Fruit fly (Drosophila melanogaster) whole organism, embryonic: ENCODE results near the gene CG3862.

Source experiments
- C15 ChIP-seq: fragments of 200-800 bp; sonication (Bioruptor generic); IDR thresholded peaks from 3 replicates; pipeline ENCODE4 v1.3.6; 2022; ENCODE audit warnings: missing biosample characterization, missing genetic modification characterization
- CG10267 ChIP-seq: fragments of 200-800 bp; sonication (Bioruptor generic); optimal IDR thresholded peaks from 2 replicates; lab custom pipeline; 2018; ENCODE audit warnings: missing biosample characterization, mild to moderate bottlenecking, missing genetic modification characterization, moderate library complexity
- CG10979 ChIP-seq: fragments of 200-800 bp; sonication (Bioruptor generic); optimal IDR thresholded peaks from 2 replicates; lab custom pipeline; 2018; ENCODE audit warnings: missing biosample characterization, mild to moderate bottlenecking, missing genetic modification characterization, moderate library complexity
- CG11456 ChIP-seq: fragments of 200-800 bp; sonication (Bioruptor generic); IDR thresholded peaks from 3 replicates; pipeline ENCODE4 v1.3.6; 2022; ENCODE audit warnings: missing biosample characterization, missing genetic modification characterization
- CG12391 ChIP-seq: fragments of 200-800 bp; sonication (Bioruptor generic); optimal IDR thresholded peaks from 3 replicates; lab custom pipeline; 2018; ENCODE audit warnings: missing biosample characterization, mild to moderate bottlenecking, missing genetic modification characterization, moderate library complexity
- CG12942 ChIP-seq: fragments of 200-800 bp; sonication (Bioruptor generic); optimal IDR thresholded peaks from 3 replicates; lab custom pipeline; 2016; ENCODE audit warnings: missing biosample characterization, missing genetic modification characterization
- CG13624 ChIP-seq: fragments of 200-800 bp; sonication (Bioruptor generic); optimal IDR thresholded peaks from 2 replicates; lab custom pipeline; 2016; ENCODE audit warnings: missing biosample characterization, missing genetic modification characterization
- CG13894 ChIP-seq: fragments of 200-800 bp; sonication (Bioruptor generic); optimal IDR thresholded peaks from 3 replicates; lab custom pipeline; 2018; ENCODE audit warnings: missing biosample characterization, mild to moderate bottlenecking, missing genetic modification characterization, moderate library complexity
- CG14965 ChIP-seq: fragments of 200-800 bp; sonication (Bioruptor generic); optimal IDR thresholded peaks from 2 replicates; lab custom pipeline; 2016; ENCODE audit warnings: missing biosample characterization, missing genetic modification characterization, borderline replicate concordance
- CG15269 ChIP-seq: fragments of 200-800 bp; sonication (Bioruptor generic); optimal IDR thresholded peaks from 2 replicates; lab custom pipeline; 2018; ENCODE audit warnings: missing biosample characterization, mild to moderate bottlenecking, missing genetic modification characterization, moderate library complexity
- CG15514 ChIP-seq: fragments of 200-800 bp; sonication (Bioruptor generic); optimal IDR thresholded peaks from 3 replicates; lab custom pipeline; 2017; ENCODE audit warnings: missing biosample characterization, missing genetic modification characterization, mild to moderate bottlenecking, moderate library complexity, missing genetic modification reagents
- CG15601 ChIP-seq: fragments of 200-800 bp; sonication (Bioruptor generic); optimal IDR thresholded peaks from 3 replicates; lab custom pipeline; 2019; ENCODE audit warnings: missing biosample characterization, mild to moderate bottlenecking, missing genetic modification characterization, moderate library complexity
- CG18476 ChIP-seq: fragments of 200-800 bp; sonication (Bioruptor generic); optimal IDR thresholded peaks from 2 replicates; lab custom pipeline; 2016; ENCODE audit warnings: missing biosample characterization, mild to moderate bottlenecking, missing genetic modification characterization
- CG30403 ChIP-seq: fragments of 200-800 bp; sonication (Bioruptor generic); optimal IDR thresholded peaks from 3 replicates; lab custom pipeline; 2016; ENCODE audit warnings: missing biosample characterization, missing genetic modification characterization
- CG6654 ChIP-seq: fragments of 200-800 bp; sonication (Bioruptor generic); optimal IDR thresholded peaks from 2 replicates; lab custom pipeline; 2017; ENCODE audit warnings: missing biosample characterization, mild to moderate bottlenecking, missing genetic modification characterization
- Dip3 ChIP-seq: fragments of 200-800 bp; sonication (Bioruptor generic); optimal IDR thresholded peaks from 3 replicates; lab custom pipeline; 2016; ENCODE audit warnings: missing biosample characterization, missing genetic modification characterization
- ERR ChIP-seq: fragments of 200-800 bp; sonication (Bioruptor generic); optimal IDR thresholded peaks from 2 replicates; lab custom pipeline; 2016; ENCODE audit warnings: missing biosample characterization, missing genetic modification characterization
- Fer2 ChIP-seq: fragments of 200-800 bp; sonication (Bioruptor generic); optimal IDR thresholded peaks from 2 replicates; lab custom pipeline; 2018; ENCODE audit warnings: missing biosample characterization, mild to moderate bottlenecking, missing genetic modification characterization, moderate library complexity
- HLH3B ChIP-seq: fragments of 200-800 bp; sonication (Bioruptor generic); IDR thresholded peaks from 2 replicates; pipeline ENCODE4 v1.3.6; 2022; ENCODE audit warnings: missing biosample characterization, missing genetic modification characterization
- Kr ChIP-seq: fragments of 200-800 bp; sonication (Bioruptor generic); optimal IDR thresholded peaks from 2 replicates; lab custom pipeline; 2017; ENCODE audit warnings: missing biosample characterization, mild to moderate bottlenecking, missing genetic modification characterization
- Lpt ChIP-seq: fragments of >200 bp; optimal IDR thresholded peaks from 2 replicates; lab custom pipeline; 2018; ENCODE audit warnings: missing biosample characterization, missing genetic modification characterization
- Meics ChIP-seq: fragments of 200-800 bp; sonication (Bioruptor generic); optimal IDR thresholded peaks from 2 replicates; lab custom pipeline; 2017; ENCODE audit warnings: missing biosample characterization, mild to moderate bottlenecking, missing genetic modification characterization
- Mes4 ChIP-seq: fragments of 200-800 bp; sonication (Bioruptor generic); optimal IDR thresholded peaks from 2 replicates; lab custom pipeline; 2016; ENCODE audit warnings: missing biosample characterization, missing genetic modification characterization
- Myb ChIP-seq: fragments of 200-800 bp; sonication (Bioruptor generic); optimal IDR thresholded peaks from 2 replicates; lab custom pipeline; 2016; ENCODE audit warnings: missing biosample characterization, missing genetic modification characterization
- PHDP ChIP-seq: fragments of 200-800 bp; sonication (Bioruptor generic); optimal IDR thresholded peaks from 3 replicates; lab custom pipeline; 2018; ENCODE audit warnings: missing biosample characterization, mild to moderate bottlenecking, missing genetic modification characterization, moderate library complexity
- Ptx1 ChIP-seq: fragments of 200-800 bp; sonication (Bioruptor generic); IDR thresholded peaks from 2 replicates; pipeline ENCODE4 v1.3.6; 2022; ENCODE audit warnings: missing biosample characterization, missing genetic modification characterization
- Stat92E ChIP-seq, 3 experiments: fragments of >200 bp in 2 of 3; fragments of 200-800 bp in 1 of 3; sonication (Bioruptor generic) in 1 of 3; optimal IDR thresholded peaks; 2 replicates each; lab custom pipeline; 2017 to 2019; ENCODE audit warnings: missing biosample characterization in 3 of 3, missing genetic modification characterization in 3 of 3, mild to moderate bottlenecking in 1 of 3, moderate library complexity in 1 of 3
- Taf1 ChIP-seq: fragments of 200-800 bp; sonication (Bioruptor generic); IDR thresholded peaks from 2 replicates; pipeline ENCODE4 v1.3.6; 2022; ENCODE audit warnings: missing biosample characterization, missing genetic modification characterization
- btn ChIP-seq: fragments of 200-800 bp; sonication (Bioruptor generic); optimal IDR thresholded peaks from 2 replicates; lab custom pipeline; 2016; ENCODE audit warnings: missing biosample characterization, missing genetic modification characterization
- dimm ChIP-seq: fragments of 200-800 bp; sonication (Bioruptor generic); IDR thresholded peaks from 2 replicates; pipeline ENCODE4 v1.3.6; 2022; ENCODE audit warnings: missing biosample characterization, missing genetic modification characterization
- disco-r ChIP-seq: fragments of 200-800 bp; sonication (Bioruptor generic); optimal IDR thresholded peaks from 2 replicates; lab custom pipeline; 2016; ENCODE audit warnings: missing biosample characterization, missing genetic modification characterization
- dm ChIP-seq: fragments of 200-800 bp; sonication (Bioruptor generic); optimal IDR thresholded peaks from 3 replicates; lab custom pipeline; 2016; ENCODE audit warnings: missing biosample characterization, missing genetic modification characterization
- dpn ChIP-seq, 2 experiments: fragments of 200-800 bp; sonication (Bioruptor generic); optimal IDR thresholded peaks; 3 replicates each; lab custom pipeline; 2016; ENCODE audit warnings: missing biosample characterization in 2 of 2, missing genetic modification characterization in 2 of 2
- fd96Cb ChIP-seq: fragments of 200-800 bp; sonication (Bioruptor generic); optimal IDR thresholded peaks from 2 replicates; lab custom pipeline; 2018; ENCODE audit warnings: missing biosample characterization, mild to moderate bottlenecking, missing genetic modification characterization, moderate library complexity
- fu2 ChIP-seq: fragments of 200-800 bp; sonication (Bioruptor generic); optimal IDR thresholded peaks from 2 replicates; lab custom pipeline; 2016; ENCODE audit warnings: missing biosample characterization, missing genetic modification characterization
- grn ChIP-seq: fragments of 200-800 bp; sonication (Bioruptor generic); optimal IDR thresholded peaks from 3 replicates; lab custom pipeline; 2017; ENCODE audit warnings: missing biosample characterization, missing genetic modification characterization
- gsb ChIP-seq: fragments of 200-800 bp; sonication (Bioruptor generic); IDR thresholded peaks from 2 replicates; pipeline ENCODE4 v1.3.6; 2022; ENCODE audit warnings: missing biosample characterization, missing genetic modification characterization
- ind ChIP-seq: fragments of 200-800 bp; sonication (Bioruptor generic); optimal IDR thresholded peaks from 3 replicates; lab custom pipeline; 2016; ENCODE audit warnings: missing biosample characterization, missing genetic modification characterization
- lbe ChIP-seq: fragments of 200-800 bp; sonication (Bioruptor generic); optimal IDR thresholded peaks from 2 replicates; lab custom pipeline; 2016; ENCODE audit warnings: missing biosample characterization, mild to moderate bottlenecking, missing genetic modification characterization
- nerfin-1 ChIP-seq: fragments of 200-800 bp; sonication (Bioruptor generic); optimal IDR thresholded peaks from 3 replicates; lab custom pipeline; 2019; ENCODE audit warnings: missing biosample characterization, mild to moderate bottlenecking, missing genetic modification characterization, moderate library complexity
- nmo ChIP-seq: fragments of 200-800 bp; sonication (Bioruptor generic); optimal IDR thresholded peaks from 2 replicates; lab custom pipeline; 2018; ENCODE audit warnings: missing biosample characterization, mild to moderate bottlenecking, missing genetic modification characterization, moderate library complexity
- pfk ChIP-seq: fragments of 200-800 bp; sonication (Bioruptor generic); optimal IDR thresholded peaks from 2 replicates; lab custom pipeline; 2018; ENCODE audit warnings: missing biosample characterization, mild to moderate bottlenecking, missing genetic modification characterization, moderate library complexity
- pnt ChIP-seq: fragments of 200-800 bp; sonication (Bioruptor generic); optimal IDR thresholded peaks from 3 replicates; lab custom pipeline; 2016; ENCODE audit warnings: missing biosample characterization, missing genetic modification characterization
- repo ChIP-seq: fragments of 200-800 bp; sonication (Bioruptor generic); optimal IDR thresholded peaks from 2 replicates; lab custom pipeline; 2016; ENCODE audit warnings: missing biosample characterization, missing genetic modification characterization
- sens ChIP-seq: fragments of 200-800 bp; sonication (Bioruptor generic); peaks from one replicate; lab custom pipeline; 2016; ENCODE audit warnings: missing biosample characterization, missing genetic modification characterization
- seq ChIP-seq: fragments of 200-800 bp; sonication (Bioruptor generic); IDR thresholded peaks from 2 replicates; pipeline ENCODE4 v1.3.6; 2022; ENCODE audit warnings: missing biosample characterization, missing genetic modification characterization
- sisA ChIP-seq: fragments of 200-800 bp; sonication (Bioruptor generic); IDR thresholded peaks from 2 replicates; pipeline ENCODE4 v1.3.6; 2022; ENCODE audit warnings: missing biosample characterization, missing genetic modification characterization
- slbo ChIP-seq: fragments of 200-800 bp; sonication (Bioruptor generic); IDR thresholded peaks from 2 replicates; pipeline ENCODE4 v1.3.6; 2022; ENCODE audit warnings: missing biosample characterization, missing genetic modification characterization
- tna ChIP-seq: fragments of 200-800 bp; sonication (Bioruptor generic); IDR thresholded peaks from 2 replicates; pipeline ENCODE4 v1.3.6; 2022; ENCODE audit warnings: missing biosample characterization, missing genetic modification characterization; ENCODE audit not compliant: partially characterized antibody
- unpg ChIP-seq: fragments of 200-800 bp; sonication (Bioruptor generic); optimal IDR thresholded peaks from 3 replicates; lab custom pipeline; 2018; ENCODE audit warnings: missing biosample characterization, mild to moderate bottlenecking, missing genetic modification characterization, moderate library complexity
- vfl ChIP-seq: fragments of 200-800 bp; sonication (Bioruptor generic); optimal IDR thresholded peaks from 2 replicates; lab custom pipeline; 2016; ENCODE audit warnings: missing biosample characterization, missing genetic modification characterization
- zfh1 ChIP-seq: fragments of 200-800 bp; sonication (Bioruptor generic); IDR thresholded peaks from 3 replicates; pipeline ENCODE4 v1.3.6; 2022; ENCODE audit warnings: missing biosample characterization, missing genetic modification characterization

CG3862 gene

DNA sequence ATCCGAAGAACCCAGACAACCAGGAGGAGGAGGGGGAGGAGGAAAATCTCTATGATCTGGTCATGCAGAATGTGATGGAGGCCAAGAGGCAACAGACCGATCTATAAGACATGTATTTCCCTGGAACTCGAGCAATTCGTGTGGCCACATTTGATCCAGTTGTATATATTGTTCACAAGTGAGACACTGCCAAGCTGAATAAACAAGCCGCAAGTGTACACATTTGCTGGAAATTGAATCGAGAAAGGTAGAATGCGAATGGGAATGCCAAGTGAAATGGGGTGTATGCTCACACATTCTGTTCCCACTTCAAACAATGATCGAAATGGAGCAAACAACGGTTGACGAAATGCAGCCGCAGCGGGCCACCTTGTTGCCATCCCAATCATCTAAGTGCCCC is 30.3 kb upstream of the CG3862 start (continued):
- TF ChIP-seq vfl (GFP tag; lab: Kevin White, UChicago) (no peak), disco-r (no peak), sisA (GFP tag; lab: Robert Waterston, UW) (no peak), CG15514 (GFP tag; lab: Kevin White, UChicago) (peak; percentile 52), gsb (GFP tag; lab: Robert Waterston, UW) (no peak), CG10979 (tag; lab: Kevin White, UChicago) (no peak), CG13894 (tag; lab: Kevin White, UChicago) (peak; percentile 5), ERR (GFP tag; lab: Kevin White, UChicago) (no peak), CG12391 (tag; lab: Kevin White, UChicago) (no peak), dimm (GFP tag; lab: Robert Waterston, UW) (no peak), ind (GFP tag; lab: Kevin White, UChicago) (no peak), Myb (GFP tag; lab: Kevin White, UChicago) (no peak), sens (peak; percentile 82), dm (no peak), Lpt (GFP tag; lab: Kevin White, UChicago) (no peak), Dip3 (GFP tag; lab: Kevin White, UChicago) (no peak), fu2 (no peak), Kr (GFP tag; lab: Kevin White, UChicago) (no peak), Ptx1 (GFP tag; lab: Robert Waterston, UW) (no peak), CG14965 (GFP tag; lab: Kevin White, UChicago) (no peak), C15 (no peak), pnt (GFP tag; lab: Kevin White, UChicago) (no peak), unpg (GFP tag; lab: Kevin White, UChicago) (no peak), HLH3B (peak; percentile 21; the same call in 1 of the 2 replicates), Stat92E (GFP tag; optimal IDR thresholded peaks at IDR 0.05; lab: Kevin White, UChicago) (no peak), CG15601 (tag; lab: Kevin White, UChicago) (peak; percentile 49), fd96Cb (no peak), CG15269 (tag; lab: Kevin White, UChicago) (no peak), Fer2 (no peak), tna (GFP tag; lab: Robert Waterston, UW) (no peak), nmo (GFP tag; lab: Kevin White, UChicago) (no peak), CG10267 (tag; lab: Kevin White, UChicago) (no peak), CG6654 (GFP tag; lab: Kevin White, UChicago) (no peak), lbe (GFP tag; lab: Kevin White, UChicago) (peak; percentile 59), btn (no peak), pfk (peak; percentile 16), seq (GFP tag; lab: Robert Waterston, UW) (no peak), zfh1 (GFP tag; lab: Robert Waterston, UW) (peak; percentile 37; the same call in 1 of the 3 replicates), nerfin-1 (tag; lab: Kevin White, UChicago) (no peak), slbo (no peak), dpn (GFP tag; optimal IDR thresholded peaks at IDR 0.05; lab: Kevin White, UChicago) (no peak), Mes4 (GFP tag; lab: Kevin White, UChicago) (no peak), Meics (peak; percentile 21), CG18476 (GFP tag; lab: Kevin White, UChicago) (no peak), repo (no peak), CG30403 (GFP tag; lab: Kevin White, UChicago) (no peak), PHDP (tag; lab: Kevin White, UChicago) (no peak), CG11456 (GFP tag; lab: Robert Waterston, UW) (0 out of 3 replicates have a peak, but pooled peaks have one; percentile 3), Taf1 (GFP tag; lab: Robert Waterston, UW) (no peak), CG13624 (GFP tag; lab: Kevin White, UChicago) (no peak), grn (GFP tag; lab: Kevin White, UChicago) (no peak), CG12942 (GFP tag; lab: Kevin White, UChicago) (no peak)
